Fruit fly (Drosophila melanogaster) S2 (cell line): ENCODE measurements around the gene LKRSDH.

ENCODE experiments used
- CG8478 ChIP-seq: fragments of >200 bp; optimal IDR thresholded peaks from 2 replicates; lab custom pipeline; 2018
- CTCF ChIP-seq, 2 experiments: fragments of >200 bp; optimal IDR thresholded peaks; 2 replicates each; lab custom pipeline; 2018

DNA sequence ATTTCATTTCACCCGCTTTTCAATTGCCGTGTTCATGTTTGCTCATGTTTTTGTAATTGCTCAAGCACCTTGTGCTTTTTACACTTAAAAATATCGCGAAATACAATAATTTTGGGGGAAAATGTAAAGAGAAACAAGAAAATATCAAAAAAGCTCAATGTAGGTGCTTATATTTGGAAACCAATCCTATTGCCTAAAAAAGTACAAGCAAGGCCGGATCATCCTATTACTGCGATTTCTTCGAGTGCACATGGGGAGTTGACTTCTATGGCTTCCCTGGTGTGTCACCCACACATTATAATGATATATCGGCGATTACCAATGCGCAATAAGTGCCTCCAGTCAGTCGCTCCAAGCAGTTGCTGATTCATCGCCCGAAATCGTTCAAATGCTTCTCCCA, 45.5 kb upstream of the LKRSDH start:
- TF ChIP-seq CG8478 (lab: Kevin White, UChicago): no peak
- TF ChIP-seq CTCF (optimal IDR thresholded peaks at IDR 0.05; lab: Kevin White, UChicago): no peak
